Fruit fly (Drosophila melanogaster) whole organism, embryonic: ENCODE results near the gene CG43998.

Experiments used
- Bgb ChIP-seq: fragments of 200-800 bp; sonication (Bioruptor generic); IDR thresholded peaks from 2 replicates; pipeline ENCODE4 v1.3.6; 2022; ENCODE audit warnings: missing biosample characterization, missing genetic modification characterization; ENCODE audit not compliant: partially characterized antibody
- CG10147 ChIP-seq: fragments of 200-800 bp; sonication (Bioruptor generic); optimal IDR thresholded peaks from 2 replicates; lab custom pipeline; 2019; ENCODE audit warnings: missing biosample characterization, mild to moderate bottlenecking, missing genetic modification characterization, moderate library complexity
- CG11085 ChIP-seq: fragments of 200-800 bp; sonication (Bioruptor generic); IDR thresholded peaks from 2 replicates; pipeline ENCODE4 v1.3.6; 2022; ENCODE audit warnings: missing biosample characterization, missing genetic modification characterization
- CG11093 ChIP-seq: fragments of 200-800 bp; sonication (Bioruptor generic); IDR thresholded peaks from 3 replicates; pipeline ENCODE4 v1.3.6; 2022; ENCODE audit warnings: missing biosample characterization, missing genetic modification characterization
- CG11247 ChIP-seq: fragments of 200-800 bp; sonication (Bioruptor generic); IDR thresholded peaks from 2 replicates; pipeline ENCODE4 v1.3.6; 2022; ENCODE audit warnings: missing biosample characterization, missing genetic modification characterization
- CG13894 ChIP-seq: fragments of 200-800 bp; sonication (Bioruptor generic); optimal IDR thresholded peaks from 3 replicates; lab custom pipeline; 2018; ENCODE audit warnings: missing biosample characterization, mild to moderate bottlenecking, missing genetic modification characterization, moderate library complexity
- CG14050 ChIP-seq: fragments of 200-800 bp; sonication (Bioruptor generic); IDR thresholded peaks from 3 replicates; pipeline ENCODE4 v1.3.6; 2022; ENCODE audit warnings: missing biosample characterization, missing genetic modification characterization
- CG15073 ChIP-seq: fragments of 200-800 bp; sonication (Bioruptor generic); optimal IDR thresholded peaks from 2 replicates; lab custom pipeline; 2016; ENCODE audit warnings: missing biosample characterization, missing genetic modification characterization
- CG1602 ChIP-seq: fragments of 200-800 bp; sonication (Bioruptor generic); optimal IDR thresholded peaks from 3 replicates; lab custom pipeline; 2016; ENCODE audit warnings: missing biosample characterization, missing genetic modification characterization
- CG16813 ChIP-seq: fragments of 200-800 bp; sonication (Bioruptor generic); IDR thresholded peaks from 3 replicates; pipeline ENCODE4 v1.3.6; 2022; ENCODE audit warnings: missing biosample characterization, missing genetic modification characterization; ENCODE audit not compliant: partially characterized antibody
- CG18619 ChIP-seq: fragments of 200-800 bp; sonication (Bioruptor generic); optimal IDR thresholded peaks from 3 replicates; lab custom pipeline; 2017; ENCODE audit warnings: missing biosample characterization, mild to moderate bottlenecking, missing genetic modification characterization
- CG2116 ChIP-seq: fragments of 200-800 bp; sonication (Bioruptor generic); optimal IDR thresholded peaks from 3 replicates; lab custom pipeline; 2018; ENCODE audit warnings: missing biosample characterization, mild to moderate bottlenecking, missing genetic modification characterization
- CG2678 ChIP-seq: fragments of 200-800 bp; sonication (Bioruptor generic); optimal IDR thresholded peaks from 3 replicates; lab custom pipeline; 2019; ENCODE audit warnings: missing biosample characterization, mild to moderate bottlenecking, missing genetic modification characterization, moderate library complexity
- CG3995 ChIP-seq: fragments of 200-800 bp; sonication (Bioruptor generic); optimal IDR thresholded peaks from 3 replicates; lab custom pipeline; 2016; ENCODE audit warnings: missing biosample characterization, missing genetic modification characterization
- CG4424 ChIP-seq: fragments of 200-800 bp; sonication (Bioruptor generic); optimal IDR thresholded peaks from 3 replicates; lab custom pipeline; 2016; ENCODE audit warnings: missing biosample characterization, missing genetic modification characterization
- CG4707 ChIP-seq: fragments of 200-800 bp; sonication (Bioruptor generic); optimal IDR thresholded peaks from 2 replicates; lab custom pipeline; 2018; ENCODE audit warnings: missing biosample characterization, mild to moderate bottlenecking, missing genetic modification characterization, moderate library complexity
- CG6765 ChIP-seq: fragments of 200-800 bp; sonication (Bioruptor generic); optimal IDR thresholded peaks from 3 replicates; lab custom pipeline; 2017; ENCODE audit warnings: missing biosample characterization, mild to moderate bottlenecking, missing genetic modification characterization
- CG8478 ChIP-seq: fragments of >200 bp; optimal IDR thresholded peaks from 2 replicates; lab custom pipeline; 2018
- CG9609 ChIP-seq: fragments of 200-800 bp; sonication (Bioruptor generic); optimal IDR thresholded peaks from 3 replicates; lab custom pipeline; 2016; ENCODE audit warnings: missing biosample characterization, missing genetic modification characterization
- CG9727 ChIP-seq: fragments of 200-800 bp; sonication (Bioruptor generic); optimal IDR thresholded peaks from 3 replicates; lab custom pipeline; 2017; ENCODE audit warnings: missing biosample characterization, mild to moderate bottlenecking, missing genetic modification characterization
- Eip74EF ChIP-seq, 2 experiments: fragments of 200-800 bp in 1 of 2; fragments of >200 bp in 1 of 2; sonication (Bioruptor generic) in 1 of 2; optimal IDR thresholded peaks; 2 replicates each; lab custom pipeline; 2017 to 2019; ENCODE audit warnings: missing biosample characterization in 2 of 2, missing genetic modification characterization in 2 of 2, mild to moderate bottlenecking in 1 of 2, moderate library complexity in 1 of 2
- Ets65A ChIP-seq: fragments of 200-800 bp; sonication (Bioruptor generic); peaks from one replicate; lab custom pipeline; 2016; ENCODE audit warnings: missing biosample characterization, missing genetic modification characterization
- Gug ChIP-seq: fragments of 200-800 bp; sonication (Bioruptor generic); IDR thresholded peaks from 4 replicates; pipeline ENCODE4 v1.3.6; 2022; ENCODE audit warnings: missing biosample characterization, missing genetic modification characterization
- Hand ChIP-seq: fragments of 200-800 bp; sonication (Bioruptor generic); optimal IDR thresholded peaks from 2 replicates; lab custom pipeline; 2017; ENCODE audit warnings: mild to moderate bottlenecking, missing biosample characterization, missing genetic modification reagents, missing genetic modification characterization
- HmgD ChIP-seq: fragments of 200-800 bp; sonication (Bioruptor generic); optimal IDR thresholded peaks from 3 replicates; lab custom pipeline; 2016; ENCODE audit warnings: missing biosample characterization, missing genetic modification characterization
- Hr39 ChIP-seq: fragments of >200 bp; optimal IDR thresholded peaks from 2 replicates; lab custom pipeline; 2017
- NfI ChIP-seq: fragments of 200-800 bp; sonication (Bioruptor generic); optimal IDR thresholded peaks from 3 replicates; lab custom pipeline; 2018; ENCODE audit warnings: missing biosample characterization, mild to moderate bottlenecking, missing genetic modification characterization, moderate library complexity
- Ravus ChIP-seq: fragments of 200-800 bp; sonication (Bioruptor generic); IDR thresholded peaks from 2 replicates; pipeline ENCODE4 v1.3.6; 2022; ENCODE audit warnings: missing biosample characterization, missing genetic modification characterization
- br ChIP-seq: fragments of >200 bp; optimal IDR thresholded peaks from 2 replicates; lab custom pipeline; 2017
- cg ChIP-seq: fragments of 200-800 bp; sonication (Bioruptor generic); optimal IDR thresholded peaks from 3 replicates; lab custom pipeline; 2019; ENCODE audit warnings: missing biosample characterization, mild to moderate bottlenecking, missing genetic modification characterization, moderate library complexity
- crp ChIP-seq, 2 experiments: fragments of 200-800 bp; sonication (Bioruptor generic); optimal IDR thresholded peaks; 2 replicates in 1 of 2; 3 replicates in 1 of 2; lab custom pipeline; 2017; ENCODE audit warnings: missing biosample characterization in 2 of 2, missing genetic modification characterization in 2 of 2, mild to moderate bottlenecking in 1 of 2, moderate library complexity in 1 of 2
- danr ChIP-seq: fragments of 200-800 bp; sonication (Bioruptor generic); IDR thresholded peaks from 2 replicates; pipeline ENCODE4 v1.3.6; 2022; ENCODE audit warnings: missing biosample characterization, missing genetic modification characterization
- dmrt11E ChIP-seq: fragments of 200-800 bp; sonication (Bioruptor generic); optimal IDR thresholded peaks from 3 replicates; lab custom pipeline; 2018; ENCODE audit warnings: missing biosample characterization, mild to moderate bottlenecking, missing genetic modification characterization, moderate library complexity
- eve ChIP-seq, 2 experiments: fragments of >200 bp; optimal IDR thresholded peaks; 2 replicates each; lab custom pipeline; 2017; ENCODE audit warnings: missing biosample characterization in 2 of 2, missing genetic modification characterization in 2 of 2
- fu2 ChIP-seq: fragments of 200-800 bp; sonication (Bioruptor generic); optimal IDR thresholded peaks from 2 replicates; lab custom pipeline; 2016; ENCODE audit warnings: missing biosample characterization, missing genetic modification characterization
- gem ChIP-seq: fragments of 200-800 bp; sonication (Bioruptor generic); optimal IDR thresholded peaks from 2 replicates; lab custom pipeline; 2019; ENCODE audit warnings: missing biosample characterization, mild to moderate bottlenecking, missing genetic modification characterization, moderate library complexity
- gsb-n ChIP-seq: fragments of 200-800 bp; sonication (Bioruptor generic); optimal IDR thresholded peaks from 3 replicates; lab custom pipeline; 2018; ENCODE audit warnings: missing biosample characterization, mild to moderate bottlenecking, missing genetic modification characterization
- hth ChIP-seq: fragments of >200 bp; optimal IDR thresholded peaks from 2 replicates; lab custom pipeline; 2017; ENCODE audit warnings: inconsistent platforms
- ind ChIP-seq: fragments of 200-800 bp; sonication (Bioruptor generic); optimal IDR thresholded peaks from 3 replicates; lab custom pipeline; 2016; ENCODE audit warnings: missing biosample characterization, missing genetic modification characterization
- lilli ChIP-seq: fragments of 200-800 bp; sonication (Bioruptor generic); optimal IDR thresholded peaks from 3 replicates; lab custom pipeline; 2016; ENCODE audit warnings: missing biosample characterization, missing genetic modification characterization
- nmo ChIP-seq: fragments of 200-800 bp; sonication (Bioruptor generic); optimal IDR thresholded peaks from 2 replicates; lab custom pipeline; 2018; ENCODE audit warnings: missing biosample characterization, mild to moderate bottlenecking, missing genetic modification characterization, moderate library complexity
- p53 ChIP-seq: fragments of 200-800 bp; sonication (Bioruptor generic); optimal IDR thresholded peaks from 2 replicates; lab custom pipeline; 2016; ENCODE audit warnings: missing biosample characterization, missing genetic modification characterization
- pan ChIP-seq, 4 experiments: fragments of >200 bp in 3 of 4; fragments of 200-800 bp in 1 of 4; sonication (Bioruptor generic) in 1 of 4; optimal IDR thresholded peaks in 3 of 4; IDR thresholded peaks in 1 of 4; 2 replicates each; pipeline versions ENCODE4 v1.3.6 to Lab custom; 2017 to 2022; ENCODE audit warnings: missing biosample characterization in 2 of 4, missing genetic modification characterization in 2 of 4, mixed read lengths in 1 of 4
- pb ChIP-seq: fragments of 200-800 bp; sonication (Bioruptor generic); optimal IDR thresholded peaks from 3 replicates; lab custom pipeline; 2016; ENCODE audit warnings: missing biosample characterization, missing genetic modification characterization
- phol ChIP-seq: fragments of 200-800 bp; sonication (Bioruptor generic); optimal IDR thresholded peaks from 3 replicates; lab custom pipeline; 2018; ENCODE audit warnings: missing biosample characterization, mild to moderate bottlenecking, missing genetic modification characterization, moderate library complexity
- pzg ChIP-seq: fragments of 200-800 bp; sonication (Bioruptor generic); optimal IDR thresholded peaks from 3 replicates; lab custom pipeline; 2018; ENCODE audit warnings: missing biosample characterization, mild to moderate bottlenecking, missing genetic modification characterization, moderate library complexity
- ro ChIP-seq: fragments of 200-800 bp; sonication (Bioruptor generic); IDR thresholded peaks from 2 replicates; pipeline ENCODE4 v1.3.6; 2022; ENCODE audit warnings: missing biosample characterization, missing genetic modification characterization
- schlank ChIP-seq: fragments of 200-800 bp; sonication (Bioruptor generic); optimal IDR thresholded peaks from 2 replicates; lab custom pipeline; 2018; ENCODE audit warnings: missing biosample characterization, mild to moderate bottlenecking, missing genetic modification characterization
- slou ChIP-seq: fragments of 200-800 bp; sonication (Bioruptor generic); optimal IDR thresholded peaks from 3 replicates; lab custom pipeline; 2016; ENCODE audit warnings: missing biosample characterization, missing genetic modification characterization
- slp2 ChIP-seq: fragments of 200-800 bp; sonication (Bioruptor generic); optimal IDR thresholded peaks from 2 replicates; lab custom pipeline; 2016; ENCODE audit warnings: missing biosample characterization, missing genetic modification characterization
- stc ChIP-seq: fragments of 200-800 bp; sonication (Bioruptor generic); IDR thresholded peaks from 2 replicates; pipeline ENCODE4 v1.3.6; 2022; ENCODE audit warnings: missing biosample characterization, missing genetic modification characterization
- twi ChIP-seq: fragments of 200-800 bp; optimal IDR thresholded peaks from 2 replicates; lab custom pipeline; 2019; ENCODE audit warnings: missing biosample characterization, mild to moderate bottlenecking, missing genetic modification characterization, moderate library complexity

The CG43998 gene

DNA sequence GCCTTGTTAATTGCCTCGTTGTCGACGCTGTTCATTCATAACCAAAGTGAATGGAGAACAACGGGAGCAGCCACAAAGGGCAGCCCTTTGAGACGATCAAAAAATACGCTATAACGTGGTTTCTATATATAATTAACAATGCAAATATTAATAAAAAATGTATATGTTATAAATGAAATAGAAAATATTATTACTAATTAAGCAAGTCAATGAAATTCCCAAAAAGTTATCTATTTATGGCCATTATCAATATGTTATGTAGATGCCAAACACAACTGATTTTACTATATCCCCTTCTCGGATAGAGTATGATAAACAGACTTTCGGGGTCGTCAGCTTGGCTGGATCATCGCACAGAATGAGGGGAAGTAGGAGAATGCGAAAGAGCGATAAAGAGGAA lies 40.6 kb upstream of the CG43998 start (continued):
- TF ChIP-seq pan (optimal IDR thresholded peaks at IDR 0.05; lab: Kevin White, UChicago), result no peak
- peak in 1 of 2 experiments; percentile 64 for TF ChIP-seq pan (GFP tag; optimal IDR thresholded peaks at IDR 0.05 in 1 of 2, IDR thresholded peaks at IDR 0.05 in 1 of 2)
- no peak for TF ChIP-seq CG11085 (GFP tag; lab: Robert Waterston, UW)
- no peak for TF ChIP-seq schlank (tag; lab: Kevin White, UChicago)
- TF ChIP-seq phol (tag; lab: Kevin White, UChicago), result peak; percentile 55
- TF ChIP-seq CG2116 (GFP tag; lab: Kevin White, UChicago), result no peak
- TF ChIP-seq ro (GFP tag; lab: Robert Waterston, UW), result no peak
- no peak for TF ChIP-seq dmrt11E (tag; lab: Kevin White, UChicago)
- TF ChIP-seq crp (GFP tag; optimal IDR thresholded peaks at IDR 0.05; lab: Kevin White, UChicago), result no peak
- no peak for TF ChIP-seq Gug
- no peak for TF ChIP-seq cg (GFP tag; lab: Kevin White, UChicago)
- TF ChIP-seq NfI, result peak; percentile 47
- TF ChIP-seq stc (GFP tag; lab: Robert Waterston, UW), result peak; percentile 51
- TF ChIP-seq CG14050 (GFP tag; lab: Robert Waterston, UW), result peak; percentile 20; the same call in 1 of the 3 replicates
- no peak for TF ChIP-seq CG11093 (GFP tag; lab: Robert Waterston, UW)
- TF ChIP-seq CG9727 (GFP tag; lab: Kevin White, UChicago), result peak; percentile 7
- peak; percentile 78 for TF ChIP-seq CG2678 (tag; lab: Kevin White, UChicago)
- TF ChIP-seq Ets65A (GFP tag; lab: Kevin White, UChicago), result no peak
- TF ChIP-seq CG16813 (GFP tag; lab: Robert Waterston, UW), result no peak
- no peak for TF ChIP-seq CG1602 (GFP tag; lab: Kevin White, UChicago)
- no peak for TF ChIP-seq danr
- no peak for TF ChIP-seq br (lab: Kevin White, UChicago)
- peak in 1 of 2 experiments; percentile 22 for TF ChIP-seq Eip74EF (GFP tag; optimal IDR thresholded peaks at IDR 0.05; lab: Kevin White, UChicago)
- TF ChIP-seq HmgD (GFP tag; lab: Kevin White, UChicago), result no peak
- TF ChIP-seq Hand (GFP tag; lab: Kevin White, UChicago), result no peak
- TF ChIP-seq CG15073 (GFP tag; lab: Kevin White, UChicago), result no peak
- TF ChIP-seq Hr39 (lab: Kevin White, UChicago), result no peak
- no peak for TF ChIP-seq twi (tag; lab: Kevin White, UChicago)
- peak; percentile 48 for TF ChIP-seq nmo
- no peak for TF ChIP-seq Ravus (GFP tag; lab: Robert Waterston, UW)
- peak; percentile 32 for TF ChIP-seq CG10147 (GFP tag; lab: Kevin White, UChicago)
- TF ChIP-seq CG6765 (GFP tag; lab: Kevin White, UChicago), result no peak
- TF ChIP-seq pb (GFP tag; lab: Kevin White, UChicago), result no peak
- TF ChIP-seq CG9609 (GFP tag; lab: Kevin White, UChicago), result no peak
- no peak for TF ChIP-seq slp2 (GFP tag; lab: Kevin White, UChicago)
- TF ChIP-seq eve (GFP tag; optimal IDR thresholded peaks at IDR 0.05; lab: Kevin White, UChicago), result no peak
- TF ChIP-seq CG4707, result no peak
- no peak for TF ChIP-seq slou (GFP tag; lab: Kevin White, UChicago)
- TF ChIP-seq hth (lab: Kevin White, UChicago), result no peak
- no peak for TF ChIP-seq lilli
- TF ChIP-seq CG13894 (tag; lab: Kevin White, UChicago), result no peak
- TF ChIP-seq CG4424, result peak; percentile 28
- peak; percentile 34 for TF ChIP-seq gsb-n
- no peak for TF ChIP-seq CG8478 (lab: Kevin White, UChicago)
- TF ChIP-seq CG11247 (GFP tag; lab: Robert Waterston, UW), result no peak
- no peak for TF ChIP-seq fu2 (GFP tag; lab: Kevin White, UChicago)
- no peak for TF ChIP-seq pzg (GFP tag; lab: Kevin White, UChicago)
- TF ChIP-seq p53, result no peak
- peak; percentile 26 for TF ChIP-seq ind (GFP tag; lab: Kevin White, UChicago)
- no peak for TF ChIP-seq CG3995 (GFP tag; lab: Kevin White, UChicago)
- peak; percentile 77 for TF ChIP-seq gem (tag; lab: Kevin White, UChicago)
- TF ChIP-seq Bgb (GFP tag; lab: Robert Waterston, UW), result no peak
- TF ChIP-seq CG18619 (GFP tag; lab: Kevin White, UChicago), result peak; percentile 31
